Fruit fly (Drosophila melanogaster) Kc167 (cell line): ENCODE measurements around the gene dmrt93B.
A peak's percentile ranks its signal among the peaks of the same experiment; 100 is the strongest.

Experiments used
- Sin3A ChIP-seq: fragments of >200 bp; optimal IDR thresholded peaks from 2 replicates; lab custom pipeline; 2018; ENCODE audit warnings: missing external identifiers
- h ChIP-seq: fragments of >200 bp; optimal IDR thresholded peaks from 3 replicates; lab custom pipeline; 2018; ENCODE audit warnings: missing external identifiers
- insv ChIP-seq: fragments of >200 bp; optimal IDR thresholded peaks from 3 replicates; lab custom pipeline; 2018; ENCODE audit warnings: missing external identifiers
- psq ChIP-seq: fragments of >200 bp; optimal IDR thresholded peaks from 2 replicates; lab custom pipeline; 2017; ENCODE audit warnings: missing external identifiers
- ttk ChIP-seq: sonication (Bioruptor generic); optimal IDR thresholded peaks from 2 replicates; lab custom pipeline; 2017; ENCODE audit warnings: missing external identifiers

DNA sequence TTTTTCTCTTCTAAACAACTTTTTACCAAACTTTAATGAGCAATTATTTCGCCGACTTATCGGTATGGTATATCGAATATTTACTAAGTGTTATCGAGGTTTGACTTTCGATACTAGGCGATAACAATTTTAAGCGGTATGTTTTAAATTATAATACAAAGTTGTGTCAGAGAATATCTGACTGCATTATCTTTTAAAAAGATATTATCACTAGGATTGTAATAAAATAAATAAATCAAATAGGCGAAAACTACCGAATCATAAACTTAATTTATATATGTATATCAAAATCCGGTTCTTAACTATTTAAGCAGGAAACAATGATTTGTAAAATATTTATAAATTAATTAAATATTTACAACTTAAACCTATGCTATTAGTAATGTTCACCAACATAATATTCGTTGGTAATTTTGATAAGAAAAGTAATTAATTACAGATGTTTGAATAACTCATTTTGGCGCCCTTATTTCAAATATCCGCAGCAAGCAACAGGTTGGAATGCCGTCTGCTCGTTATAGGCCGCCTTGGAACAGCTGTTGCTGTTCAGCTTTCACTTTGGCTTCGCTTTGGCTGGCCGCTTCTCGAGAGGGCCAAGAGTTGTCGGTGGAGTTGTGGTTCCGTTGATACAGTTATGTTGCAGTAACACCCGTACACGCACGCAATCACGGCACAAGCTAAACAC, 34.2 kb downstream of the dmrt93B start, which contains the start of the genes Sec15 and rtet:
- TF ChIP-seq psq (lab: Kevin White, UChicago) (peak; percentile 74), Sin3A (lab: Kevin White, UChicago) (no peak), insv (lab: Kevin White, UChicago) (no peak), ttk (no peak), h (lab: Kevin White, UChicago) (no peak)
